Worm (Caenorhabditis elegans) whole organism, young adult: ENCODE measurements around the gene mat-2.

Experiments used
- B0336.3 ChIP-seq: fragments of 200-800 bp; sonication (Bioruptor generic); IDR thresholded peaks from 2 replicates; pipeline ENCODE4 v1.3.6; 2022; ENCODE audit warnings: missing genetic modification characterization, missing compliant biosample characterization
- F10E7.11 ChIP-seq: sonication (generic microtip); optimal IDR thresholded peaks from 2 replicates; lab custom pipeline; 2017; ENCODE audit warnings: mild to moderate bottlenecking, missing genetic modification characterization, moderate library complexity, missing compliant biosample characterization
- F22D6.2 ChIP-seq: sonication (generic microtip); optimal IDR thresholded peaks from 2 replicates; lab custom pipeline; 2016; ENCODE audit warnings: mild to moderate bottlenecking, missing genetic modification characterization, missing compliant biosample characterization
- F23B12.7 ChIP-seq: sonication (generic microtip); optimal IDR thresholded peaks from 2 replicates; lab custom pipeline; 2017; ENCODE audit warnings: missing genetic modification characterization, mild to moderate bottlenecking, missing compliant biosample characterization, antibody characterized with exemption, moderate library complexity; ENCODE audit not compliant: insufficient read depth
- F39B2.1 ChIP-seq: fragments of 200-800 bp; sonication (Bioruptor generic); IDR thresholded peaks from 2 replicates; pipeline ENCODE4 v1.3.6; 2022; ENCODE audit warnings: missing genetic modification reagents, missing genetic modification characterization, missing compliant biosample characterization
- F52B5.7 ChIP-seq: sonication (generic microtip); optimal IDR thresholded peaks from 2 replicates; lab custom pipeline; 2016; ENCODE audit warnings: mild to moderate bottlenecking, missing genetic modification characterization, missing compliant biosample characterization
- aptf-3 ChIP-seq: fragments of 200-800 bp; sonication (Bioruptor generic); IDR thresholded peaks from 2 replicates; pipeline ENCODE4 v1.3.6; 2022; ENCODE audit warnings: missing genetic modification characterization, missing compliant biosample characterization
- attf-5 ChIP-seq: fragments of 200-800 bp; sonication (Bioruptor generic); optimal IDR thresholded peaks from 2 replicates; lab custom pipeline; 2018; ENCODE audit warnings: mild to moderate bottlenecking, missing genetic modification characterization, missing compliant biosample characterization
- attf-6 ChIP-seq: fragments of 200-800 bp; sonication (Bioruptor generic); IDR thresholded peaks from 2 replicates; pipeline ENCODE4 v1.3.6; 2022; ENCODE audit warnings: missing genetic modification reagents, missing genetic modification characterization, missing compliant biosample characterization
- bed-1 ChIP-seq: fragments of 200-800 bp; sonication (Bioruptor generic); IDR thresholded peaks from 2 replicates; pipeline ENCODE4 v1.3.6; 2022; ENCODE audit warnings: missing genetic modification reagents, missing genetic modification characterization, missing compliant biosample characterization
- bed-2 ChIP-seq: fragments of 200-800 bp; sonication (Bioruptor generic); IDR thresholded peaks from 2 replicates; pipeline ENCODE4 v1.3.6; 2022; ENCODE audit warnings: missing genetic modification reagents, missing genetic modification characterization, missing compliant biosample characterization
- cebp-1 ChIP-seq, 2 experiments: fragments of 200-800 bp in 1 of 2; sonication (Bioruptor generic) in 1 of 2; sonication (generic microtip) in 1 of 2; IDR thresholded peaks in 1 of 2; optimal IDR thresholded peaks in 1 of 2; 2 replicates each; pipeline versions ENCODE4 v1.3.6 to Lab custom; 2017 to 2022; ENCODE audit warnings: missing compliant biosample characterization in 2 of 2, missing genetic modification characterization in 2 of 2, mild to moderate bottlenecking in 1 of 2, missing genetic modification reagents in 1 of 2, moderate library complexity in 1 of 2
- ceh-100 ChIP-seq: fragments of 200-800 bp; sonication (Bioruptor generic); IDR thresholded peaks from 2 replicates; pipeline ENCODE4 v1.3.6; 2022; ENCODE audit warnings: missing genetic modification reagents, missing genetic modification characterization, missing compliant biosample characterization
- ceh-58 ChIP-seq: fragments of 200-800 bp; sonication (Bioruptor generic); IDR thresholded peaks from 2 replicates; pipeline ENCODE4 v1.3.6; 2022; ENCODE audit warnings: missing genetic modification characterization, missing compliant biosample characterization
- chd-7 ChIP-seq: sonication (generic microtip); optimal IDR thresholded peaks from 2 replicates; lab custom pipeline; 2016; ENCODE audit warnings: mild to moderate bottlenecking, missing genetic modification characterization, moderate library complexity, missing compliant biosample characterization
- die-1 ChIP-seq: sonication (generic microtip); optimal IDR thresholded peaks from 2 replicates; lab custom pipeline; 2016; ENCODE audit warnings: missing genotype, mild to moderate bottlenecking, missing genetic modification characterization, missing compliant biosample characterization
- egl-44 ChIP-seq: fragments of 200-800 bp; sonication (Bioruptor generic); IDR thresholded peaks from 2 replicates; pipeline ENCODE4 v1.3.6; 2022; ENCODE audit warnings: missing genetic modification reagents, missing genetic modification characterization, missing compliant biosample characterization
- fkh-3 ChIP-seq: sonication (generic microtip); optimal IDR thresholded peaks from 2 replicates; lab custom pipeline; 2016; ENCODE audit warnings: mild to moderate bottlenecking, missing genetic modification characterization, missing compliant biosample characterization
- gei-17 ChIP-seq: fragments of 200-800 bp; sonication (Bioruptor generic); optimal IDR thresholded peaks from 2 replicates; lab custom pipeline; 2018; ENCODE audit warnings: mild to moderate bottlenecking, missing genetic modification characterization, missing compliant biosample characterization
- hsf-1 ChIP-seq: fragments of 200-800 bp; sonication (Bioruptor generic); IDR thresholded peaks from 2 replicates; pipeline ENCODE4 v1.3.6; 2022; ENCODE audit warnings: missing genetic modification reagents, missing genetic modification characterization, missing compliant biosample characterization
- let-526 ChIP-seq: fragments of 200-800 bp; sonication (Bioruptor generic); IDR thresholded peaks from 2 replicates; pipeline ENCODE4 v1.3.6; 2022; ENCODE audit warnings: missing genetic modification reagents, missing genetic modification characterization, missing compliant biosample characterization
- let-607 ChIP-seq, 2 experiments: fragments of 200-800 bp in 1 of 2; sonication (Bioruptor generic) in 1 of 2; sonication (generic microtip) in 1 of 2; optimal IDR thresholded peaks; 2 replicates each; lab custom pipeline; 2016 to 2018; ENCODE audit warnings: mild to moderate bottlenecking in 2 of 2, missing compliant biosample characterization in 2 of 2, missing genetic modification characterization in 2 of 2, moderate library complexity in 2 of 2, missing genotype in 1 of 2
- lin-26 ChIP-seq: fragments of 200-800 bp; sonication (Bioruptor generic); IDR thresholded peaks from 2 replicates; pipeline ENCODE4 v1.3.6; 2022; ENCODE audit warnings: missing genetic modification reagents, missing genetic modification characterization, missing compliant biosample characterization
- lin-35 ChIP-seq, 3 experiments: fragments of 150-350 bp in 2 of 3; sonication (generic microtip) in 1 of 3; optimal IDR thresholded peaks; 2 replicates each; lab custom pipeline; 2014 to 2018; ENCODE audit warnings: missing biosample characterization in 3 of 3, missing genetic modification characterization in 3 of 3, missing genetic modification reagents in 3 of 3
- lin-40 ChIP-seq: sonication (generic microtip); optimal IDR thresholded peaks from 2 replicates; lab custom pipeline; 2016; ENCODE audit warnings: missing genetic modification characterization, mild to moderate bottlenecking, missing compliant biosample characterization, missing genotype, missing genetic modification reagents
- lsy-27 ChIP-seq: sonication (generic microtip); optimal IDR thresholded peaks from 2 replicates; lab custom pipeline; 2017; ENCODE audit warnings: missing genetic modification characterization, mild to moderate bottlenecking, missing compliant biosample characterization, antibody characterized with exemption, missing genotype, borderline replicate concordance; ENCODE audit not compliant: insufficient read depth
- madf-3 ChIP-seq: fragments of 200-800 bp; sonication (Bioruptor generic); IDR thresholded peaks from 2 replicates; pipeline ENCODE4 v1.3.6; 2022; ENCODE audit warnings: missing genetic modification reagents, missing genetic modification characterization, missing compliant biosample characterization
- nhr-80 ChIP-seq: sonication (generic microtip); optimal IDR thresholded peaks from 2 replicates; lab custom pipeline; 2016; ENCODE audit warnings: missing genetic modification characterization, missing compliant biosample characterization
- pbrm-1 ChIP-seq: fragments of 200-800 bp; sonication (Bioruptor generic); IDR thresholded peaks from 2 replicates; pipeline ENCODE4 v1.3.6; 2022; ENCODE audit warnings: missing genetic modification reagents, missing genetic modification characterization, missing compliant biosample characterization
- rec-8 ChIP-seq, 2 experiments: sonication (generic microtip); optimal IDR thresholded peaks; 2 replicates each; lab custom pipeline; 2016; ENCODE audit warnings: mild to moderate bottlenecking in 2 of 2, missing genetic modification characterization in 2 of 2, missing genetic modification reagents in 2 of 2, missing genotype in 2 of 2, missing biosample characterization in 1 of 2, missing compliant biosample characterization in 1 of 2, moderate library complexity in 1 of 2
- repo-1 ChIP-seq: sonication (generic microtip); optimal IDR thresholded peaks from 2 replicates; lab custom pipeline; 2017; ENCODE audit warnings: mild to moderate bottlenecking, missing genetic modification characterization, missing compliant biosample characterization
- rpc-1 ChIP-seq, 2 experiments: fragments of 150-350 bp in 1 of 2; sonication (generic microtip) in 1 of 2; optimal IDR thresholded peaks; 2 replicates each; lab custom pipeline; 2014 to 2018; ENCODE audit warnings: missing biosample characterization in 1 of 2, missing genetic modification characterization in 1 of 2, missing genetic modification reagents in 1 of 2, missing genotype in 1 of 2
- sea-2 ChIP-seq: fragments of 200-800 bp; sonication (Bioruptor generic); IDR thresholded peaks from 2 replicates; pipeline ENCODE4 v1.3.6; 2022; ENCODE audit warnings: missing genetic modification characterization, missing compliant biosample characterization
- snpc-1.1 ChIP-seq: sonication (generic microtip); optimal IDR thresholded peaks from 2 replicates; lab custom pipeline; 2017; ENCODE audit warnings: missing genetic modification characterization, mild to moderate bottlenecking, missing compliant biosample characterization, antibody characterized with exemption, moderate library complexity, missing genotype, missing genetic modification reagents; ENCODE audit not compliant: insufficient read depth
- ztf-26 ChIP-seq: sonication (generic microtip); optimal IDR thresholded peaks from 2 replicates; lab custom pipeline; 2017; ENCODE audit warnings: missing genetic modification characterization, missing compliant biosample characterization

The mat-2 gene

ce11 chrII:11134828-11135227, 22.3 kb downstream of the mat-2 start, which contains the start of gene F40F8.5:
Gene F40F8.5 (minus strand): TSS chrII:11134928.
- TF ChIP-seq sea-2 (GFP tag; lab: Robert Waterston, UW) (no peak), F23B12.7 (no peak), die-1 (no peak), F52B5.7 (tag; lab: Kevin White, UChicago) (no peak), bed-2 (GFP tag; lab: Robert Waterston, UW) (no peak)
- TF ChIP-seq, all 124 proteins: peak for 0

DNA sequence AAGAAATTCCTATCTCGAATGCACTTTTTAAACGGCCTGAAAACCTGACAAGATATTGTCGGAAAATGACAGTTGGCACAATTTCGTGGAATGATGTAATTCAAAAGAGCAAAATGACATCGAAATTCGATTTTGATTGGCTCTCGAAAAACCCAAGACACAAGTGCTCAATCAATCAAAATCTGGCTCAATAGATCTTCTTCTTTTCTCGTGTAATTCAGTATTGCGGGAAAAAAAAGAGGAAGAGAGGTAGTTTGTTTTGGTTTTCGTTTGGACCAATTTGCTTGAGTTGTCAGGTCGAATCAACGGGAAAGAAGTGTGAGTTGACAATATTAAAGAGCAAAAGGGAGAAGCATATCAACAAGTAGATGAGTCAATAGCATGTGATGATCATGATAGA, 23.3 kb downstream of the mat-2 start:
- TF ChIP-seq nhr-80 (tag; lab: Kevin White, UChicago) (peak; percentile 18), attf-6 (GFP tag; lab: Robert Waterston, UW) (no peak)

DNA sequence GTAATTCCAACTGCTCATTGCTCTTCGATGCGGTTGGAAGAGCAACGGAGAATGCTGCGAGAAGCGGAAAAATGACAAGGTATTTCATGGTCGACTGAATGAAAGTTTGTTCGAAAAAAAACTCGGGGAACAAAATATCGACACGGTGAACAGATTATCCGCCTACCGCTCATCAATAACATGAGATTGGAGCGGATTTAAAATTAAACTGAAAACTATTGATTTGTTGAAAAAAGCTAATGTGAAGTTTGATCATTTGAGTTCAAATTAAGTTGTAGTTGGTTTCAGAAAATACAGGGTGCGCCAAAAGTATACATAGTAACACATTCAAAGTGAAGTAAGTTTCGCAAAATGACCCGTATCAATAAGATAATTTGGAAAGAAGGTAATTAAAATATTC, 27.6 kb downstream of the mat-2 start, which contains the start of gene F40F8.4:
TSS of gene F40F8.4 (minus strand) at position 101 of the 400 bp plus-strand sequence.
- TF ChIP-seq bed-1 (GFP tag; lab: Robert Waterston, UW) (no peak), lin-26 (GFP tag; lab: Robert Waterston, UW) (no peak), attf-5 (GFP tag; lab: Kevin White, UChicago) (no peak), F23B12.7 (no peak), let-526 (GFP tag; lab: Robert Waterston, UW) (no peak), ceh-100 (GFP tag; lab: Robert Waterston, UW) (no peak), madf-3 (GFP tag; lab: Robert Waterston, UW) (no peak), pbrm-1 (GFP tag; lab: Robert Waterston, UW) (no peak), snpc-1.1 (no peak)
- TF ChIP-seq, all 124 proteins: peak for 0

- TF ChIP-seq pbrm-1 (GFP tag; lab: Robert Waterston, UW) (0 out of 2 replicates have a peak, but pooled peaks have one; percentile 20), hsf-1 (GFP tag; lab: Robert Waterston, UW) (no peak), rpc-1 (optimal IDR thresholded peaks at IDR 0.05; lab: Kevin White, UChicago) (no peak), rpc-1 (tag; optimal IDR thresholded peaks at IDR 0.05; lab: Kevin White, UChicago) (no peak), aptf-3 (GFP tag; lab: Robert Waterston, UW) (no peak), rec-8 (tag; optimal IDR thresholded peaks at IDR 0.05; lab: Kevin White, UChicago) (no peak), sea-2 (GFP tag; lab: Robert Waterston, UW) (no peak), cebp-1 (GFP tag; IDR thresholded peaks at IDR 0.05; lab: Robert Waterston, UW) (no peak), cebp-1 (tag; optimal IDR thresholded peaks at IDR 0.05; lab: Kevin White, UChicago) (no peak)
Observed at ce11 chrII:11142571-11142970, 30.1 kb downstream of the mat-2 start, which contains the start of gene arrd-6. Gene arrd-6 (plus strand): TSS chrII:11142739.

DNA sequence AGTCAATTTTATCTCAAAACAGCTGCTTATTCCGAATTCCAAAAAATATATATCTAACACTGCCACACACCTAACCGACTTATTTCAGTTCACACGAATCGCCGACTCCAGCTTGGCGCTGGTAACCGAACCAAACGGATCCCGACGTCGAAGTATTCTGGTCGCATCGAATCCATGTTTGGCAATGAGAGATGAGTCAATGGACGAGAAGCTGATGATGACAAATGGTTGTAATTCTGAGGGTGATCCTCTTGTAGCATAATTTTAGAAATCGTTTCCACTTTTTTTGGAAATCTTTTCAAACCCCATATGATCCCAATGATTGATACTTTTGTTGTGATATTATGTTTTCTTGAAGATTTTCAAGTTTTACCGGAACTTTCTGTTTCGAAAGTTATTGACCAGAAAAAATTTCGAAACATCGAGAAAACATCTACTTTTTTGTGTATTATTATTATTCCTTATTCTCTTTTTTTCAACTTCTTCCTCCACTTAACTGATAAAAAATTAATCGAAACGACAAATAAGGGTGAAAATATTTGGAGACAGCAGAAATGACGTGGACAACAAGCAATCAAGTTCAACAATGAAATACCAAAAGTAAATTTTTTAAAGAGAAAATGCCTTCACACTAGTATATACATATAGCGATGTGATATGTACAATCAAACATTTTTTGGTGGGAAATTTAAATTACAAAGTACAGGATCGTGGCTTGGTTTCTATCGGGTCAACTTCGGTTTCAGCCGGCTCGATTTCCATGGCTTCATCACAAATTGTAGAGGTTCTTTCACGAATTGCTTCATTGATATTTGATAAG, 37.6 kb downstream of the mat-2 start:
- peak; percentile 24 for TF ChIP-seq nhr-80 (tag; lab: Kevin White, UChicago)
- peak; percentile 8 for TF ChIP-seq attf-5 (GFP tag; lab: Kevin White, UChicago)
- peak; percentile 52 for TF ChIP-seq F10E7.11 (tag; lab: Kevin White, UChicago)
- peak; percentile 19 for TF ChIP-seq fkh-3 (tag; lab: Kevin White, UChicago)
- peak; percentile 71 for TF ChIP-seq let-526 (GFP tag; lab: Robert Waterston, UW)
- no peak for TF ChIP-seq F39B2.1
- peak; percentile 91 for TF ChIP-seq repo-1 (tag; lab: Kevin White, UChicago)
- peak; percentile 32 to 64 for TF ChIP-seq let-607 (tag; optimal IDR thresholded peaks at IDR 0.05; lab: Kevin White, UChicago)
- no peak for TF ChIP-seq ceh-58 (GFP tag; lab: Robert Waterston, UW)
- TF ChIP-seq lin-26 (GFP tag; lab: Robert Waterston, UW): 0 out of 2 replicates have a peak, but pooled peaks have one; percentile 32
- TF ChIP-seq madf-3 (GFP tag; lab: Robert Waterston, UW): peak; percentile 77
- TF ChIP-seq F52B5.7 (tag; lab: Kevin White, UChicago): peak; percentile 55
- peak; percentile 10 for TF ChIP-seq lin-40 (tag; lab: Kevin White, UChicago)
- peak; percentile 48 for TF ChIP-seq gei-17 (GFP tag; lab: Kevin White, UChicago)
- TF ChIP-seq cebp-1 (GFP tag; IDR thresholded peaks at IDR 0.05; lab: Robert Waterston, UW): peak; percentile 46; the same call in 1 of the 2 replicates
- TF ChIP-seq cebp-1 (tag; optimal IDR thresholded peaks at IDR 0.05; lab: Kevin White, UChicago): peak; percentile 76
- TF ChIP-seq lin-35 (GFP tag; optimal IDR thresholded peaks at IDR 0.05; lab: Kevin White, UChicago): no peak
- TF ChIP-seq ztf-26: no peak
- TF ChIP-seq egl-44: peak; percentile 40; the same call in 1 of the 2 replicates
- TF ChIP-seq F22D6.2 (tag; lab: Kevin White, UChicago): peak; percentile 17
- no peak for TF ChIP-seq lsy-27 (tag; lab: Kevin White, UChicago)
- peak; percentile 76 for TF ChIP-seq chd-7 (tag; lab: Kevin White, UChicago)
- 0 out of 2 replicates have a peak, but pooled peaks have one; percentile 10 for TF ChIP-seq attf-6 (GFP tag; lab: Robert Waterston, UW)
- peak; percentile 95 for TF ChIP-seq B0336.3 (GFP tag; lab: Robert Waterston, UW)
